Worm (Caenorhabditis elegans) whole organism, L4/young adult: ENCODE measurements around the gene paqr-1.

Source experiments
- W03F9.2 ChIP-seq: fragments of 150-350 bp; optimal IDR thresholded peaks from 2 replicates; lab custom pipeline; 2014; ENCODE audit warnings: missing biosample characterization, missing genetic modification characterization
- dao-5 ChIP-seq: sonication (generic microtip); optimal IDR thresholded peaks from 2 replicates; lab custom pipeline; 2016; ENCODE audit warnings: missing genotype, missing genetic modification characterization, moderate library complexity, missing compliant biosample characterization
- him-1 ChIP-seq: sonication (generic microtip); optimal IDR thresholded peaks from 2 replicates; lab custom pipeline; 2016; ENCODE audit warnings: missing genotype, missing genetic modification reagents, missing genetic modification characterization, missing compliant biosample characterization

ce11 chrIV:6547397-6547796, 7.8 kb downstream of the paqr-1 start:
- TF ChIP-seq dao-5 (no peak), W03F9.2 (tag; lab: Kevin White, UChicago) (no peak), him-1 (no peak)
